Fruit fly (Drosophila melanogaster): ENCODE data around the gene mRpL2.

DNA sequence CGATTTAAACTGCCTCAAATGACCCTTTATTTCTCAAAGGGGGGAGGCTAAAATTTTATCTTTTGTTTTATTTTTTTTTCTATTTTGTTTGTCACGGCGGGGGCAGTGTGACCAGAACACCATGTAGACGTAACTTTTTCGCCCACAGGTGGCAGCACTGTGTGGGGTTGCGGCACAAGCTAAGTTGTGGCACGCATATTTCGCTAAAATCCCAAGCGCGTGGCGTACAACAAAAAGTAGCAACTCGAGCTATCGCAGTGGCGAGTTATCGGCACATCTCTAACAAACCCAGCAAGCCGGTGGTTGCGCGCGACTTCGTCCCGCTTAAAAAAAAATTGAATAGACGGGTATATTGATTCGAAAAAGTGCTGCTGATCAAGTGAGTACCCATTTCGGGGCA, 2.4 kb downstream of the mRpL2 start, which contains the start of the genes Ufd1 and NaPi-III:
- TF ChIP-seq CTCF (optimal IDR thresholded peaks at IDR 0.05) (peak; percentile 96), CG8478 (optimal IDR thresholded peaks at IDR 0.05) (no peak)
